Fruit fly (Drosophila melanogaster) whole organism, embryonic: ENCODE measurements around the gene Adgf-D.

Experiments
- Ada2b ChIP-seq: fragments of 200-800 bp; sonication (Bioruptor generic); IDR thresholded peaks from 2 replicates; pipeline ENCODE4 v1.3.6; 2022; ENCODE audit warnings: missing biosample characterization, missing genetic modification characterization
- Atf3 ChIP-seq: fragments of 200-800 bp; sonication (Bioruptor generic); optimal IDR thresholded peaks from 3 replicates; lab custom pipeline; 2016; ENCODE audit warnings: missing biosample characterization, missing genetic modification characterization
- Awh ChIP-seq: fragments of 200-800 bp; sonication (Bioruptor generic); IDR thresholded peaks from 2 replicates; pipeline ENCODE4, ENCODE4 v1.3.6; 2022; ENCODE audit warnings: missing biosample characterization, missing genetic modification characterization
- CG11093 ChIP-seq: fragments of 200-800 bp; sonication (Bioruptor generic); IDR thresholded peaks from 3 replicates; pipeline ENCODE4 v1.3.6; 2022; ENCODE audit warnings: missing biosample characterization, missing genetic modification characterization
- CG11560 ChIP-seq: fragments of 200-800 bp; sonication (Bioruptor generic); IDR thresholded peaks from 3 replicates; pipeline ENCODE4 v1.3.6; 2022; ENCODE audit warnings: missing biosample characterization, missing genetic modification characterization
- CG12071 ChIP-seq: fragments of 200-800 bp; sonication (Bioruptor generic); optimal IDR thresholded peaks from 3 replicates; lab custom pipeline; 2018; ENCODE audit warnings: missing biosample characterization, mild to moderate bottlenecking, missing genetic modification characterization
- CG13894 ChIP-seq: fragments of 200-800 bp; sonication (Bioruptor generic); optimal IDR thresholded peaks from 3 replicates; lab custom pipeline; 2018; ENCODE audit warnings: missing biosample characterization, mild to moderate bottlenecking, missing genetic modification characterization, moderate library complexity
- CG14965 ChIP-seq: fragments of 200-800 bp; sonication (Bioruptor generic); optimal IDR thresholded peaks from 2 replicates; lab custom pipeline; 2016; ENCODE audit warnings: missing biosample characterization, missing genetic modification characterization, borderline replicate concordance
- CG18764 ChIP-seq: fragments of 200-800 bp; sonication (Bioruptor generic); optimal IDR thresholded peaks from 3 replicates; lab custom pipeline; 2016; ENCODE audit warnings: missing biosample characterization, missing genetic modification characterization
- CG2116 ChIP-seq: fragments of 200-800 bp; sonication (Bioruptor generic); optimal IDR thresholded peaks from 3 replicates; lab custom pipeline; 2018; ENCODE audit warnings: missing biosample characterization, mild to moderate bottlenecking, missing genetic modification characterization
- CG30403 ChIP-seq: fragments of 200-800 bp; sonication (Bioruptor generic); optimal IDR thresholded peaks from 3 replicates; lab custom pipeline; 2016; ENCODE audit warnings: missing biosample characterization, missing genetic modification characterization
- CG31224 ChIP-seq: fragments of 200-800 bp; sonication (Bioruptor generic); IDR thresholded peaks from 2 replicates; pipeline ENCODE4 v1.3.6; 2022; ENCODE audit warnings: missing biosample characterization, missing genetic modification characterization
- CG3407 ChIP-seq: fragments of 200-800 bp; sonication (Bioruptor generic); optimal IDR thresholded peaks from 2 replicates; lab custom pipeline; 2018; ENCODE audit warnings: missing biosample characterization, mild to moderate bottlenecking, missing genetic modification characterization
- CG34376 ChIP-seq: fragments of 200-800 bp; sonication (Bioruptor generic); optimal IDR thresholded peaks from 2 replicates; lab custom pipeline; 2018; ENCODE audit warnings: missing biosample characterization, mild to moderate bottlenecking, missing genetic modification characterization
- CG3838 ChIP-seq: fragments of 200-800 bp; sonication (Bioruptor generic); optimal IDR thresholded peaks from 3 replicates; lab custom pipeline; 2016; ENCODE audit warnings: missing biosample characterization, missing genetic modification characterization
- CG4360 ChIP-seq: fragments of 200-800 bp; sonication (Bioruptor generic); IDR thresholded peaks from 2 replicates; pipeline ENCODE4 v1.3.6; 2022; ENCODE audit warnings: missing biosample characterization, missing genetic modification characterization
- CG6272 ChIP-seq: fragments of 200-800 bp; sonication (Bioruptor generic); IDR thresholded peaks from 2 replicates; pipeline ENCODE4 v1.3.6; 2022; ENCODE audit warnings: missing biosample characterization, missing genetic modification characterization
- CG8478 ChIP-seq: fragments of >200 bp; optimal IDR thresholded peaks from 2 replicates; lab custom pipeline; 2018
- CG9727 ChIP-seq: fragments of 200-800 bp; sonication (Bioruptor generic); optimal IDR thresholded peaks from 3 replicates; lab custom pipeline; 2017; ENCODE audit warnings: missing biosample characterization, mild to moderate bottlenecking, missing genetic modification characterization
- CG9797 ChIP-seq: fragments of 200-800 bp; sonication (Bioruptor generic); optimal IDR thresholded peaks from 3 replicates; lab custom pipeline; 2018; ENCODE audit warnings: missing biosample characterization, mild to moderate bottlenecking, missing genetic modification characterization
- CHES-1-like ChIP-seq: fragments of 200-800 bp; sonication (Bioruptor generic); optimal IDR thresholded peaks from 2 replicates; lab custom pipeline; 2016; ENCODE audit warnings: missing biosample characterization, missing genetic modification characterization
- Camta ChIP-seq: fragments of 200-800 bp; sonication (Bioruptor generic); optimal IDR thresholded peaks from 2 replicates; lab custom pipeline; 2016; ENCODE audit warnings: missing biosample characterization, missing genetic modification characterization
- CrebB ChIP-seq: fragments of 200-800 bp; sonication (Bioruptor generic); optimal IDR thresholded peaks from 3 replicates; lab custom pipeline; 2018; ENCODE audit warnings: missing biosample characterization, mild to moderate bottlenecking, missing genetic modification characterization
- ERR ChIP-seq: fragments of 200-800 bp; sonication (Bioruptor generic); optimal IDR thresholded peaks from 2 replicates; lab custom pipeline; 2016; ENCODE audit warnings: missing biosample characterization, missing genetic modification characterization
- Ets97D ChIP-seq: fragments of 200-800 bp; sonication (Bioruptor generic); optimal IDR thresholded peaks from 3 replicates; lab custom pipeline; 2016; ENCODE audit warnings: missing biosample characterization, missing genetic modification characterization
- Fer2 ChIP-seq: fragments of 200-800 bp; sonication (Bioruptor generic); optimal IDR thresholded peaks from 2 replicates; lab custom pipeline; 2018; ENCODE audit warnings: missing biosample characterization, mild to moderate bottlenecking, missing genetic modification characterization, moderate library complexity
- Fer3 ChIP-seq: fragments of 200-800 bp; sonication (Bioruptor generic); optimal IDR thresholded peaks from 2 replicates; lab custom pipeline; 2018; ENCODE audit warnings: missing biosample characterization, mild to moderate bottlenecking, missing genetic modification characterization, moderate library complexity
- Mes4 ChIP-seq: fragments of 200-800 bp; sonication (Bioruptor generic); optimal IDR thresholded peaks from 2 replicates; lab custom pipeline; 2016; ENCODE audit warnings: missing biosample characterization, missing genetic modification characterization
- Nf-YB ChIP-seq: fragments of 200-800 bp; sonication (Bioruptor generic); optimal IDR thresholded peaks from 3 replicates; lab custom pipeline; 2019; ENCODE audit warnings: missing biosample characterization, mild to moderate bottlenecking, missing genetic modification characterization, moderate library complexity
- Spps ChIP-seq: fragments of 200-800 bp; sonication (Bioruptor generic); optimal IDR thresholded peaks from 2 replicates; lab custom pipeline; 2018; ENCODE audit warnings: missing biosample characterization, mild to moderate bottlenecking, missing genetic modification characterization
- Ssrp ChIP-seq: fragments of 200-800 bp; sonication (Bioruptor generic); optimal IDR thresholded peaks from 2 replicates; lab custom pipeline; 2018; ENCODE audit warnings: missing biosample characterization, mild to moderate bottlenecking, missing genetic modification characterization, moderate library complexity
- Stat92E ChIP-seq, 3 experiments: fragments of >200 bp in 2 of 3; fragments of 200-800 bp in 1 of 3; sonication (Bioruptor generic) in 1 of 3; optimal IDR thresholded peaks; 2 replicates each; lab custom pipeline; 2017 to 2019; ENCODE audit warnings: missing biosample characterization in 3 of 3, missing genetic modification characterization in 3 of 3, mild to moderate bottlenecking in 1 of 3, moderate library complexity in 1 of 3
- ase ChIP-seq: fragments of 200-800 bp; sonication (Bioruptor generic); IDR thresholded peaks from 3 replicates; pipeline ENCODE4 v1.3.6; 2022; ENCODE audit warnings: missing biosample characterization, missing genetic modification characterization
- ash1 ChIP-seq: fragments of 200-800 bp; sonication (Bioruptor generic); optimal IDR thresholded peaks from 2 replicates; lab custom pipeline; 2018; ENCODE audit warnings: missing biosample characterization, mild to moderate bottlenecking, missing genetic modification characterization
- btn ChIP-seq: fragments of 200-800 bp; sonication (Bioruptor generic); optimal IDR thresholded peaks from 2 replicates; lab custom pipeline; 2016; ENCODE audit warnings: missing biosample characterization, missing genetic modification characterization
- caup ChIP-seq: fragments of 200-800 bp; sonication (Bioruptor generic); optimal IDR thresholded peaks from 3 replicates; lab custom pipeline; 2017; ENCODE audit warnings: missing biosample characterization, mild to moderate bottlenecking, missing genetic modification characterization, moderate library complexity; ENCODE audit not compliant: severe bottlenecking
- crp ChIP-seq, 2 experiments: fragments of 200-800 bp; sonication (Bioruptor generic); optimal IDR thresholded peaks; 2 replicates in 1 of 2; 3 replicates in 1 of 2; lab custom pipeline; 2017; ENCODE audit warnings: missing biosample characterization in 2 of 2, missing genetic modification characterization in 2 of 2, mild to moderate bottlenecking in 1 of 2, moderate library complexity in 1 of 2
- danr ChIP-seq: fragments of 200-800 bp; sonication (Bioruptor generic); IDR thresholded peaks from 2 replicates; pipeline ENCODE4 v1.3.6; 2022; ENCODE audit warnings: missing biosample characterization, missing genetic modification characterization
- disco-r ChIP-seq: fragments of 200-800 bp; sonication (Bioruptor generic); optimal IDR thresholded peaks from 2 replicates; lab custom pipeline; 2016; ENCODE audit warnings: missing biosample characterization, missing genetic modification characterization
- eyg ChIP-seq: fragments of 200-800 bp; sonication (Bioruptor generic); optimal IDR thresholded peaks from 3 replicates; lab custom pipeline; 2016; ENCODE audit warnings: missing biosample characterization, missing genetic modification characterization
- fd64A ChIP-seq: fragments of 200-800 bp; sonication (Bioruptor generic); optimal IDR thresholded peaks from 3 replicates; lab custom pipeline; 2018; ENCODE audit warnings: missing biosample characterization, mild to moderate bottlenecking, missing genetic modification characterization
- gro ChIP-seq: fragments of 200-800 bp; sonication (Bioruptor generic); optimal IDR thresholded peaks from 2 replicates; lab custom pipeline; 2016; ENCODE audit warnings: missing biosample characterization, missing genetic modification characterization
- lov ChIP-seq, 2 experiments: fragments of 200-800 bp in 1 of 2; fragments of >200 bp in 1 of 2; sonication (Bioruptor generic) in 1 of 2; IDR thresholded peaks in 1 of 2; optimal IDR thresholded peaks in 1 of 2; 2 replicates in 1 of 2; 3 replicates in 1 of 2; pipeline versions ENCODE4 v1.3.6 to Lab custom; 2017 to 2022; ENCODE audit warnings: missing biosample characterization in 1 of 2, missing genetic modification characterization in 1 of 2
- nerfin-2 ChIP-seq: fragments of 200-800 bp; sonication (Bioruptor generic); IDR thresholded peaks from 2 replicates; pipeline ENCODE4 v1.3.6; 2022; ENCODE audit warnings: missing biosample characterization, missing genetic modification characterization; ENCODE audit not compliant: partially characterized antibody
- pum ChIP-seq: fragments of 200-800 bp; sonication (Bioruptor generic); optimal IDR thresholded peaks from 2 replicates; lab custom pipeline; 2016; ENCODE audit warnings: missing biosample characterization, missing genetic modification characterization
- slou ChIP-seq: fragments of 200-800 bp; sonication (Bioruptor generic); optimal IDR thresholded peaks from 3 replicates; lab custom pipeline; 2016; ENCODE audit warnings: missing biosample characterization, missing genetic modification characterization
- stc ChIP-seq: fragments of 200-800 bp; sonication (Bioruptor generic); IDR thresholded peaks from 2 replicates; pipeline ENCODE4 v1.3.6; 2022; ENCODE audit warnings: missing biosample characterization, missing genetic modification characterization
- tap ChIP-seq: fragments of 200-800 bp; optimal IDR thresholded peaks from 3 replicates; lab custom pipeline; 2019; ENCODE audit warnings: missing biosample characterization, mild to moderate bottlenecking, missing genetic modification characterization, moderate library complexity
- toy ChIP-seq: fragments of 200-800 bp; sonication (Bioruptor generic); IDR thresholded peaks from 2 replicates; pipeline ENCODE4 v1.3.6; 2022; ENCODE audit warnings: missing biosample characterization, missing genetic modification characterization
- usp ChIP-seq: fragments of >200 bp; optimal IDR thresholded peaks from 2 replicates; lab custom pipeline; 2017; ENCODE audit warnings: missing biosample characterization, missing genetic modification characterization

The Adgf-D gene

DNA sequence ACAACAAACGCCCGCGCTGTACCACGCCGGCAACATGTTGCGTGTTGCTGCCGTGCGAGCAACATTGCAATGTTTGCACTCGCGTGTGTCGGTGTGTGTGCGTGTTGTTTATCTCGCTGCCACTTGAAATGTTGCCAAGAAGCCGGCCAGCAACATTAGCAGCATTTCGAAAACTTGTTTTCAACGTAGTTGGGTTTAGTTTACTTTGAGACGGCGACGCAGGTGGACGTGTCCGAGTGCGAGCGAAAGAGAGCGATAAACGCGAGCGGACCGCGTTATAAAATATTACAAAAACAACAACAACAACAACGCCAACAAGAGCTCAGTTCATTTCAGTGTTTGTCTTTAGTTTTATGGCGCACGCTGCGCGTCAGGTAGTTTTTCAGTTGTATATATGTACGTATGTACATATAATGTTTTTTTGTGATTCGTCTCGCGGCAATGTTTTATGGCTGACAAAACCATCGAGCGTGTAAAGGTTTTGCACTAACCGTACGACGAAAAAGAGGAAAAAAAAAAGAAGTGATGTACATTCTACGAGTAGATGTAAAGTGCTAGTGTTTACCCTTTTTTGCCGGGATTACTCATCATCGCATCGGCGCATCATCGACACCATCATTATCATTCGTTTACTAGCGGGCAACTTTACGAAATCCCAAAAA lies 9.9 kb upstream of the Adgf-D start, which contains the start of gene kmr (continued):
- TF ChIP-seq ash1 (GFP tag; lab: Kevin White, UChicago), result no peak
- peak; percentile 62 for TF ChIP-seq CG13894 (tag; lab: Kevin White, UChicago)
- no peak for TF ChIP-seq lov (optimal IDR thresholded peaks at IDR 0.05; lab: Kevin White, UChicago)
- peak; percentile 57; the same call in 1 of the 3 replicates for TF ChIP-seq lov (GFP tag; IDR thresholded peaks at IDR 0.05; lab: Robert Waterston, UW)
- no peak for TF ChIP-seq danr
- TF ChIP-seq Ets97D (GFP tag; lab: Kevin White, UChicago), result no peak
- no peak for TF ChIP-seq CG30403 (GFP tag; lab: Kevin White, UChicago)
- no peak for TF ChIP-seq slou (GFP tag; lab: Kevin White, UChicago)
- peak; percentile 31 for TF ChIP-seq Fer3 (tag; lab: Kevin White, UChicago)
- TF ChIP-seq Atf3 (GFP tag; lab: Kevin White, UChicago), result no peak
- TF ChIP-seq gro, result peak; percentile 81
- TF ChIP-seq Awh (GFP tag; lab: Robert Waterston, UW), result peak; percentile 51; the same call in 1 of the 2 replicates
- no peak for TF ChIP-seq CG3838
- no peak for TF ChIP-seq CG18764 (GFP tag; lab: Kevin White, UChicago)
- TF ChIP-seq CG4360, result peak; percentile 97
- TF ChIP-seq stc (GFP tag; lab: Robert Waterston, UW), result peak; percentile 60; the same call in 1 of the 2 replicates
- no peak for TF ChIP-seq btn (GFP tag; lab: Kevin White, UChicago)
- no peak for TF ChIP-seq usp (GFP tag; lab: Kevin White, UChicago)
- no peak for TF ChIP-seq Mes4
- TF ChIP-seq CrebB, result peak; percentile 62
- no peak for TF ChIP-seq Ssrp
- peak; percentile 9 for TF ChIP-seq Camta (GFP tag; lab: Kevin White, UChicago)
- TF ChIP-seq CG11093 (GFP tag; lab: Robert Waterston, UW), result no peak
- TF ChIP-seq CG9797, result peak; percentile 27
- no peak for TF ChIP-seq CHES-1-like
- TF ChIP-seq ase (GFP tag; lab: Robert Waterston, UW), result no peak
- peak in 1 of 3 experiments; percentile 70 for TF ChIP-seq Stat92E (GFP tag; optimal IDR thresholded peaks at IDR 0.05; lab: Kevin White, UChicago)
- TF ChIP-seq CG31224, result no peak
- no peak for TF ChIP-seq ERR (GFP tag; lab: Kevin White, UChicago)
- TF ChIP-seq toy, result no peak
- no peak for TF ChIP-seq CG3407 (GFP tag; lab: Kevin White, UChicago)
- no peak for TF ChIP-seq CG11560
- TF ChIP-seq CG14965 (GFP tag; lab: Kevin White, UChicago), result no peak
- peak; percentile 78 for TF ChIP-seq CG34376 (GFP tag; lab: Kevin White, UChicago)
- TF ChIP-seq disco-r, result peak; percentile 3
- TF ChIP-seq caup (GFP tag; lab: Kevin White, UChicago), result peak; percentile 59
- no peak for TF ChIP-seq Fer2 (tag; lab: Kevin White, UChicago)
- TF ChIP-seq CG6272 (GFP tag; lab: Robert Waterston, UW), result no peak
- TF ChIP-seq crp (GFP tag; optimal IDR thresholded peaks at IDR 0.05; lab: Kevin White, UChicago), result no peak
- TF ChIP-seq Spps (tag; lab: Kevin White, UChicago), result no peak
- TF ChIP-seq Ada2b (GFP tag; lab: Robert Waterston, UW), result no peak
- TF ChIP-seq CG9727 (GFP tag; lab: Kevin White, UChicago), result peak; percentile 3
- no peak for TF ChIP-seq fd64A (GFP tag; lab: Kevin White, UChicago)
- peak; percentile 64 for TF ChIP-seq CG12071 (GFP tag; lab: Kevin White, UChicago)
- TF ChIP-seq Nf-YB (GFP tag; lab: Kevin White, UChicago), result peak; percentile 20
- peak; percentile 28 for TF ChIP-seq eyg (GFP tag; lab: Kevin White, UChicago)
- peak; percentile 19 for TF ChIP-seq CG2116 (GFP tag; lab: Kevin White, UChicago)
- peak; percentile 67 for TF ChIP-seq tap
- TF ChIP-seq pum, result no peak
- TF ChIP-seq nerfin-2, result peak; percentile 14; the same call in 1 of the 2 replicates
- TF ChIP-seq CG8478, result no peak
